Worm (Caenorhabditis elegans) whole organism, late embryonic: Measurements from ENCODE around the gene fbxa-86.

ENCODE experiments used
- Y22D7AL.16 ChIP-seq: sonication (generic microtip); optimal IDR thresholded peaks from 2 replicates; lab custom pipeline; 2016; ENCODE audit warnings: missing genetic modification characterization, missing compliant biosample characterization
- ama-1 ChIP-seq: fragments of 150-350 bp; optimal IDR thresholded peaks from 2 replicates; lab custom pipeline; 2014
- elt-2 ChIP-seq: sonication (generic microtip); optimal IDR thresholded peaks from 2 replicates; lab custom pipeline; 2016; ENCODE audit warnings: missing genetic modification reagents, missing genetic modification characterization, missing compliant biosample characterization
- hlh-6 ChIP-seq: sonication (generic microtip); optimal IDR thresholded peaks from 2 replicates; lab custom pipeline; 2016; ENCODE audit warnings: missing genotype, missing genetic modification characterization, missing compliant biosample characterization
- mec-3 ChIP-seq: sonication (generic microtip); optimal IDR thresholded peaks from 2 replicates; lab custom pipeline; 2016; ENCODE audit warnings: borderline replicate concordance, missing genetic modification characterization, missing compliant biosample characterization
- ref-2 ChIP-seq: sonication (generic microtip); optimal IDR thresholded peaks from 2 replicates; lab custom pipeline; 2016; ENCODE audit warnings: missing genetic modification characterization, missing compliant biosample characterization
- tbx-2 ChIP-seq: sonication (generic microtip); optimal IDR thresholded peaks from 2 replicates; lab custom pipeline; 2016; ENCODE audit warnings: missing genetic modification characterization, missing compliant biosample characterization
- unc-3 ChIP-seq, 2 experiments: fragments of 200-800 bp in 1 of 2; sonication (Bioruptor generic) in 1 of 2; sonication (generic microtip) in 1 of 2; conservative IDR thresholded peaks in 1 of 2; optimal IDR thresholded peaks in 1 of 2; 2 replicates each; pipeline versions ENCODE4 v1.3.6 to Lab custom; 2016 to 2022; ENCODE audit warnings: missing compliant biosample characterization in 2 of 2, missing genetic modification characterization in 2 of 2, missing genetic modification reagents in 1 of 2
- unc-42 ChIP-seq: sonication (generic microtip); optimal IDR thresholded peaks from 2 replicates; lab custom pipeline; 2016; ENCODE audit warnings: missing genotype, missing genetic modification characterization, missing compliant biosample characterization
- unc-55 ChIP-seq: sonication (generic microtip); optimal IDR thresholded peaks from 2 replicates; lab custom pipeline; 2017; ENCODE audit warnings: missing biosample characterization, missing genetic modification reagents, missing genetic modification characterization
- unc-86 ChIP-seq: sonication (generic microtip); optimal IDR thresholded peaks from 2 replicates; lab custom pipeline; 2016; ENCODE audit warnings: missing genetic modification characterization, missing compliant biosample characterization

DNA sequence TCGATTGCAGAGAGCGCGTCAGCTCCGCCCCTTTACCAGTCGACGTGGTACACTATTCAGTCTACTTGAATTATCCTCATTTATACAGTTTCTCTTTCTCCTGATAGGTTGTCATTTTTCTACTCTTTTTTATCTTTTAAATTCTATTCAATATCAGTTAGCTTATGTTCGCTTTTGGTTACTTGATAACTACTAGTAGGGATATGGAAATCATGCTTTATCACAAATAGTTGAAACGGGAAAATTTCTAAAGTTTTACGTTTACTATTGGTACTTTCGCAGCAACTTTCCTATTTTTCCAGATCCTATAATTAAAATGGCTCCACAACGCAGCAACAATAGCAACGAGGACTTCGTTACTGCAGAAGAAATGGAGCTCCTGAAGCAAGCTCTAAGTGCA lies 48.2 kb downstream of the fbxa-86 start, which contains the start of gene sgnh-1:
- TF ChIP-seq mec-3 (tag; lab: Kevin White, UChicago) (no peak), unc-86 (no peak), tbx-2 (tag; lab: Kevin White, UChicago) (no peak), hlh-6 (tag; lab: Kevin White, UChicago) (no peak), ama-1 (no peak), Y22D7AL.16 (tag; lab: Kevin White, UChicago) (no peak), elt-2 (tag; lab: Kevin White, UChicago) (no peak), unc-55 (no peak), unc-42 (tag; lab: Kevin White, UChicago) (no peak), ref-2 (no peak), unc-3 (GFP tag; conservative IDR thresholded peaks at IDR 0.05; lab: Robert Waterston, UW) (no peak), unc-3 (tag; optimal IDR thresholded peaks at IDR 0.05; lab: Kevin White, UChicago) (no peak)
